Worm (Caenorhabditis elegans) whole organism, young adult: ENCODE measurements around the gene ulp-4.

ENCODE experiments used
- B0261.1 ChIP-seq: sonication (generic microtip); optimal IDR thresholded peaks from 2 replicates; lab custom pipeline; 2016; ENCODE audit warnings: mild to moderate bottlenecking, missing genetic modification characterization, moderate library complexity, missing compliant biosample characterization
- B0336.3 ChIP-seq: fragments of 200-800 bp; sonication (Bioruptor generic); IDR thresholded peaks from 2 replicates; pipeline ENCODE4 v1.3.6; 2022; ENCODE audit warnings: missing genetic modification characterization, missing compliant biosample characterization
- F10E7.11 ChIP-seq: sonication (generic microtip); optimal IDR thresholded peaks from 2 replicates; lab custom pipeline; 2017; ENCODE audit warnings: mild to moderate bottlenecking, missing genetic modification characterization, moderate library complexity, missing compliant biosample characterization
- F33H1.4 ChIP-seq: fragments of 200-800 bp; sonication (Bioruptor generic); IDR thresholded peaks from 2 replicates; pipeline ENCODE4 v1.3.6; 2022; ENCODE audit warnings: missing genetic modification reagents, missing genetic modification characterization, missing compliant biosample characterization
- F49E8.2 ChIP-seq: sonication (generic microtip); optimal IDR thresholded peaks from 3 replicates; lab custom pipeline; 2017; ENCODE audit warnings: missing genetic modification characterization, mild to moderate bottlenecking, missing compliant biosample characterization, antibody characterized with exemption, moderate library complexity; ENCODE audit not compliant: insufficient read depth
- K11D2.4 ChIP-seq: fragments of 200-800 bp; sonication (Bioruptor generic); IDR thresholded peaks from 2 replicates; pipeline ENCODE4 v1.3.6; 2022; ENCODE audit warnings: missing genetic modification reagents, missing genetic modification characterization, missing compliant biosample characterization
- K12H6.12 ChIP-seq: fragments of 200-800 bp; sonication (Bioruptor generic); optimal IDR thresholded peaks from 2 replicates; lab custom pipeline; 2018; ENCODE audit warnings: mild to moderate bottlenecking, missing genetic modification characterization, missing compliant biosample characterization
- T26A5.8 ChIP-seq: sonication (generic microtip); optimal IDR thresholded peaks from 2 replicates; lab custom pipeline; 2016; ENCODE audit warnings: missing genetic modification characterization, missing compliant biosample characterization
- Y56A3A.18 ChIP-seq: fragments of 200-800 bp; sonication (Bioruptor generic); IDR thresholded peaks from 2 replicates; pipeline ENCODE4 v1.3.6; 2022; ENCODE audit warnings: missing genetic modification reagents, missing genetic modification characterization, missing compliant biosample characterization
- Y67H2A.10 ChIP-seq: fragments of 200-800 bp; sonication (Bioruptor generic); conservative IDR thresholded peaks from 2 replicates; pipeline ENCODE4 v1.3.6; 2022; ENCODE audit warnings: missing genetic modification reagents, missing genetic modification characterization, missing compliant biosample characterization
- Y79H2A.3 ChIP-seq: fragments of 200-800 bp; sonication (Bioruptor generic); conservative IDR thresholded peaks from 2 replicates; pipeline ENCODE4 v1.3.6; 2022; ENCODE audit warnings: missing genetic modification reagents, missing genetic modification characterization, missing compliant biosample characterization
- Y95B8A.8 ChIP-seq: fragments of 200-800 bp; sonication (Bioruptor generic); IDR thresholded peaks from 2 replicates; pipeline ENCODE4 v1.3.6; 2022; ENCODE audit warnings: missing genetic modification reagents, missing genetic modification characterization, missing compliant biosample characterization
- attf-6 ChIP-seq: fragments of 200-800 bp; sonication (Bioruptor generic); IDR thresholded peaks from 2 replicates; pipeline ENCODE4 v1.3.6; 2022; ENCODE audit warnings: missing genetic modification reagents, missing genetic modification characterization, missing compliant biosample characterization
- bed-2 ChIP-seq: fragments of 200-800 bp; sonication (Bioruptor generic); IDR thresholded peaks from 2 replicates; pipeline ENCODE4 v1.3.6; 2022; ENCODE audit warnings: missing genetic modification reagents, missing genetic modification characterization, missing compliant biosample characterization
- ceh-79 ChIP-seq: sonication (generic microtip); optimal IDR thresholded peaks from 2 replicates; lab custom pipeline; 2017; ENCODE audit warnings: mild to moderate bottlenecking, missing genetic modification characterization, missing compliant biosample characterization
- chd-7 ChIP-seq: sonication (generic microtip); optimal IDR thresholded peaks from 2 replicates; lab custom pipeline; 2016; ENCODE audit warnings: mild to moderate bottlenecking, missing genetic modification characterization, moderate library complexity, missing compliant biosample characterization
- egl-18 ChIP-seq: fragments of 200-800 bp; sonication (Bioruptor generic); IDR thresholded peaks from 2 replicates; pipeline ENCODE4 v1.3.6; 2022; ENCODE audit warnings: missing genetic modification reagents, missing genetic modification characterization, missing compliant biosample characterization
- ekl-4 ChIP-seq: fragments of 200-800 bp; sonication (Bioruptor generic); IDR thresholded peaks from 2 replicates; pipeline ENCODE4 v1.3.6; 2022; ENCODE audit warnings: missing genetic modification reagents, missing genetic modification characterization, missing compliant biosample characterization
- ets-4 ChIP-seq: fragments of 200-800 bp; sonication (Bioruptor generic); optimal IDR thresholded peaks from 2 replicates; lab custom pipeline; 2018; ENCODE audit warnings: mild to moderate bottlenecking, missing genetic modification characterization, missing compliant biosample characterization
- gei-17 ChIP-seq: fragments of 200-800 bp; sonication (Bioruptor generic); optimal IDR thresholded peaks from 2 replicates; lab custom pipeline; 2018; ENCODE audit warnings: mild to moderate bottlenecking, missing genetic modification characterization, missing compliant biosample characterization
- hlh-12 ChIP-seq: sonication (generic microtip); optimal IDR thresholded peaks from 2 replicates; lab custom pipeline; 2016; ENCODE audit warnings: missing genetic modification characterization, missing compliant biosample characterization
- hrde-1 ChIP-seq: sonication (generic microtip); optimal IDR thresholded peaks from 2 replicates; lab custom pipeline; 2016; ENCODE audit warnings: missing genetic modification characterization, mild to moderate bottlenecking, missing compliant biosample characterization, moderate library complexity, missing genotype, missing genetic modification reagents, borderline replicate concordance
- let-607 ChIP-seq, 2 experiments: fragments of 200-800 bp in 1 of 2; sonication (Bioruptor generic) in 1 of 2; sonication (generic microtip) in 1 of 2; optimal IDR thresholded peaks; 2 replicates each; lab custom pipeline; 2016 to 2018; ENCODE audit warnings: mild to moderate bottlenecking in 2 of 2, missing compliant biosample characterization in 2 of 2, missing genetic modification characterization in 2 of 2, moderate library complexity in 2 of 2, missing genotype in 1 of 2
- lin-40 ChIP-seq: sonication (generic microtip); optimal IDR thresholded peaks from 2 replicates; lab custom pipeline; 2016; ENCODE audit warnings: missing genetic modification characterization, mild to moderate bottlenecking, missing compliant biosample characterization, missing genotype, missing genetic modification reagents
- lsl-1 ChIP-seq: fragments of 200-800 bp; sonication (Bioruptor generic); optimal IDR thresholded peaks from 2 replicates; lab custom pipeline; 2018; ENCODE audit warnings: mild to moderate bottlenecking, missing genetic modification characterization, moderate library complexity, missing compliant biosample characterization
- lsy-27 ChIP-seq: sonication (generic microtip); optimal IDR thresholded peaks from 2 replicates; lab custom pipeline; 2017; ENCODE audit warnings: missing genetic modification characterization, mild to moderate bottlenecking, missing compliant biosample characterization, antibody characterized with exemption, missing genotype, borderline replicate concordance; ENCODE audit not compliant: insufficient read depth
- mcd-1 ChIP-seq: fragments of 200-800 bp; sonication (Bioruptor generic); IDR thresholded peaks from 2 replicates; pipeline ENCODE4 v1.3.6; 2022; ENCODE audit warnings: missing genetic modification reagents, missing genetic modification characterization, missing compliant biosample characterization
- nfyb-1 ChIP-seq: fragments of 200-800 bp; sonication (Bioruptor generic); IDR thresholded peaks from 2 replicates; pipeline ENCODE4 v1.3.6; 2022; ENCODE audit warnings: missing genetic modification reagents, missing genetic modification characterization, missing compliant biosample characterization
- nhr-80 ChIP-seq: sonication (generic microtip); optimal IDR thresholded peaks from 2 replicates; lab custom pipeline; 2016; ENCODE audit warnings: missing genetic modification characterization, missing compliant biosample characterization
- nhr-90 ChIP-seq: sonication (generic microtip); optimal IDR thresholded peaks from 2 replicates; lab custom pipeline; 2016; ENCODE audit warnings: missing genotype, mild to moderate bottlenecking, missing genetic modification characterization, missing compliant biosample characterization
- pha-4 ChIP-seq: fragments of 150-350 bp; sonication (generic microtip); optimal IDR thresholded peaks from 2 replicates; lab custom pipeline; 2014; ENCODE audit warnings: missing biosample characterization, missing genetic modification reagents, missing genetic modification characterization
- snpc-3.4 ChIP-seq: sonication (generic microtip); optimal IDR thresholded peaks from 2 replicates; lab custom pipeline; 2017; ENCODE audit warnings: missing genetic modification characterization, mild to moderate bottlenecking, missing compliant biosample characterization, antibody characterized with exemption, moderate library complexity, missing genotype, missing genetic modification reagents
- snpc-4 ChIP-seq, 5 experiments: fragments of 150-350 bp in 1 of 5; sonication (generic microtip) in 4 of 5; optimal IDR thresholded peaks; 2 replicates each; lab custom pipeline; 2014 to 2018; ENCODE audit warnings: missing genetic modification characterization in 5 of 5, missing biosample characterization in 3 of 5, antibody characterized with exemption in 2 of 5, mild to moderate bottlenecking in 2 of 5, missing compliant biosample characterization in 2 of 5, missing genotype in 2 of 5, moderate library complexity in 2 of 5, missing genetic modification reagents in 1 of 5
- tbp1 ChIP-seq: fragments of 200-800 bp; sonication (Bioruptor generic); optimal IDR thresholded peaks from 2 replicates; lab custom pipeline; 2018; ENCODE audit warnings: mild to moderate bottlenecking, missing genetic modification characterization, missing compliant biosample characterization
- xnd-1 ChIP-seq: sonication (generic microtip); optimal IDR thresholded peaks from 2 replicates; lab custom pipeline; 2016; ENCODE audit warnings: missing genotype, missing genetic modification reagents, missing genetic modification characterization, missing compliant biosample characterization
- zfh-2 ChIP-seq: fragments of 200-800 bp; sonication (Bioruptor generic); conservative IDR thresholded peaks from 2 replicates; pipeline ENCODE4 v1.3.6; 2022; ENCODE audit warnings: missing genetic modification reagents, missing genetic modification characterization, missing compliant biosample characterization
- ztf-22 ChIP-seq: fragments of 200-800 bp; sonication (Bioruptor generic); optimal IDR thresholded peaks from 2 replicates; lab custom pipeline; 2018; ENCODE audit warnings: mild to moderate bottlenecking, missing genetic modification characterization, moderate library complexity, missing compliant biosample characterization

ulp-4 gene

ce11 chrII:8126132-8126531, 3.6 kb upstream of the ulp-4 start (continued):
- TF ChIP-seq Y79H2A.3 (GFP tag; lab: Robert Waterston, UW) (no peak), attf-6 (GFP tag; lab: Robert Waterston, UW) (no peak), ekl-4 (no peak), zfh-2 (peak; percentile 83), Y67H2A.10 (GFP tag; lab: Robert Waterston, UW) (no peak), F49E8.2 (tag; lab: Kevin White, UChicago) (no peak), lsl-1 (no peak), chd-7 (no peak), B0261.1 (tag; lab: Kevin White, UChicago) (no peak), ets-4 (no peak), hlh-12 (tag; lab: Kevin White, UChicago) (no peak), F10E7.11 (no peak), hrde-1 (no peak), bed-2 (GFP tag; lab: Robert Waterston, UW) (no peak)

- TF ChIP-seq lin-40 (tag; lab: Kevin White, UChicago): no peak
- no peak for TF ChIP-seq T26A5.8 (tag; lab: Kevin White, UChicago)
- TF ChIP-seq tbp1: no peak
- no peak for TF ChIP-seq bed-2 (GFP tag; lab: Robert Waterston, UW)
- no peak for TF ChIP-seq Y56A3A.18 (GFP tag; lab: Robert Waterston, UW)
- TF ChIP-seq ceh-79 (tag; lab: Kevin White, UChicago): no peak
- no peak for TF ChIP-seq egl-18 (GFP tag; lab: Robert Waterston, UW)
- TF ChIP-seq Y95B8A.8: no peak
- no peak for TF ChIP-seq nhr-90 (tag; lab: Kevin White, UChicago)
- no peak for TF ChIP-seq chd-7
- TF ChIP-seq F49E8.2 (tag; lab: Kevin White, UChicago): no peak
- TF ChIP-seq let-607 (tag; optimal IDR thresholded peaks at IDR 0.05; lab: Kevin White, UChicago): no peak
- no peak for TF ChIP-seq snpc-4 (GFP tag; optimal IDR thresholded peaks at IDR 0.05; lab: Kevin White, UChicago)
- TF ChIP-seq snpc-4 (tag; optimal IDR thresholded peaks at IDR 0.05; lab: Kevin White, UChicago): no peak
- TF ChIP-seq gei-17 (GFP tag; lab: Kevin White, UChicago): no peak
- no peak for TF ChIP-seq K11D2.4
- TF ChIP-seq mcd-1: no peak
- no peak for TF ChIP-seq lsy-27
- TF ChIP-seq snpc-3.4 (tag; lab: Kevin White, UChicago): no peak
Observed at ce11 chrII:8126617-8127016, 3.1 kb upstream of the ulp-4 start.

ce11 chrII:8127290-8127689, 2.5 kb upstream of the ulp-4 start:
- TF ChIP-seq K12H6.12 (tag; lab: Kevin White, UChicago) (no peak), pha-4 (tag; lab: Kevin White, UChicago) (no peak), nfyb-1 (GFP tag; lab: Robert Waterston, UW) (0 out of 2 replicates have a peak, but pooled peaks have one; percentile 14), ets-4 (peak; percentile 73), nhr-80 (tag; lab: Kevin White, UChicago) (peak; percentile 95)

ce11 chrII:8127794-8128193, 2.0 kb upstream of the ulp-4 start:
- TF ChIP-seq xnd-1: peak; percentile 55
- no peak for TF ChIP-seq F49E8.2 (tag; lab: Kevin White, UChicago)
- TF ChIP-seq ztf-22 (GFP tag; lab: Kevin White, UChicago): no peak
- no peak for TF ChIP-seq B0336.3 (GFP tag; lab: Robert Waterston, UW)
- TF ChIP-seq Y67H2A.10 (GFP tag; lab: Robert Waterston, UW): no peak
- peak; percentile 70 for TF ChIP-seq lsl-1
- TF ChIP-seq F33H1.4: peak; percentile 63
